Fruit fly (Drosophila melanogaster) whole organism, prepupa: ENCODE results near the gene CG3407.

ENCODE experiments used
- CG10631 ChIP-seq: fragments of 200-800 bp; sonication (Bioruptor generic); optimal IDR thresholded peaks from 2 replicates; lab custom pipeline; 2016; ENCODE audit warnings: missing biosample characterization, missing genetic modification characterization
- CG10669 ChIP-seq: fragments of 200-800 bp; sonication (Bioruptor generic); optimal IDR thresholded peaks from 3 replicates; lab custom pipeline; 2018; ENCODE audit warnings: missing biosample characterization, mild to moderate bottlenecking, missing genetic modification characterization, moderate library complexity
- CG11762 ChIP-seq: fragments of 200-800 bp; sonication (Bioruptor generic); optimal IDR thresholded peaks from 3 replicates; lab custom pipeline; 2016; ENCODE audit warnings: missing biosample characterization, missing genetic modification characterization; ENCODE audit not compliant: insufficient read depth
- CG11902 ChIP-seq: fragments of 200-800 bp; sonication (Bioruptor generic); optimal IDR thresholded peaks from 3 replicates; lab custom pipeline; 2016; ENCODE audit warnings: missing biosample characterization, missing genetic modification characterization
- CG15336 ChIP-seq: fragments of 200-800 bp; sonication (Bioruptor generic); IDR thresholded peaks from 2 replicates; pipeline ENCODE4 v1.3.6; 2022; ENCODE audit warnings: missing biosample characterization, missing genetic modification characterization
- CG3032 ChIP-seq: fragments of 200-800 bp; optimal IDR thresholded peaks from 2 replicates; lab custom pipeline; 2019; ENCODE audit warnings: missing biosample characterization, mild to moderate bottlenecking, missing genetic modification characterization, moderate library complexity
- CG31627 ChIP-seq: fragments of 200-800 bp; sonication (Bioruptor generic); optimal IDR thresholded peaks from 3 replicates; lab custom pipeline; 2016; ENCODE audit warnings: missing biosample characterization, missing genetic modification characterization
- CG32006 ChIP-seq: fragments of 200-800 bp; sonication (Bioruptor generic); optimal IDR thresholded peaks from 3 replicates; lab custom pipeline; 2017; ENCODE audit warnings: missing biosample characterization, mild to moderate bottlenecking, missing genetic modification characterization
- CG34406 ChIP-seq: fragments of 200-800 bp; sonication (Bioruptor generic); optimal IDR thresholded peaks from 3 replicates; lab custom pipeline; 2016; ENCODE audit warnings: missing biosample characterization, missing genetic modification characterization
- CG3919 ChIP-seq: fragments of 200-800 bp; sonication (Bioruptor generic); optimal IDR thresholded peaks from 3 replicates; lab custom pipeline; 2016; ENCODE audit warnings: missing biosample characterization, missing genetic modification characterization
- CG4318 ChIP-seq: fragments of 200-800 bp; sonication (Bioruptor generic); optimal IDR thresholded peaks from 3 replicates; lab custom pipeline; 2017; ENCODE audit warnings: missing biosample characterization, mild to moderate bottlenecking, missing genetic modification characterization
- CG6276 ChIP-seq: fragments of 200-800 bp; sonication (Bioruptor generic); optimal IDR thresholded peaks from 2 replicates; lab custom pipeline; 2017; ENCODE audit warnings: missing biosample characterization, mild to moderate bottlenecking, missing genetic modification characterization
- CG6808 ChIP-seq: fragments of 200-800 bp; sonication (Bioruptor generic); optimal IDR thresholded peaks from 3 replicates; lab custom pipeline; 2017; ENCODE audit warnings: missing biosample characterization, missing genetic modification characterization, mild to moderate bottlenecking, moderate library complexity, missing genetic modification reagents
- CG8319 ChIP-seq: fragments of 200-800 bp; sonication (Bioruptor generic); optimal IDR thresholded peaks from 3 replicates; lab custom pipeline; 2016; ENCODE audit warnings: missing biosample characterization, missing genetic modification characterization
- CG8632 ChIP-seq: fragments of 200-800 bp; sonication (Bioruptor generic); optimal IDR thresholded peaks from 3 replicates; lab custom pipeline; 2016; ENCODE audit warnings: missing biosample characterization, missing genetic modification characterization
- CG9139 ChIP-seq: fragments of 200-800 bp; sonication (Bioruptor generic); optimal IDR thresholded peaks from 3 replicates; lab custom pipeline; 2017; ENCODE audit warnings: missing biosample characterization, mild to moderate bottlenecking, missing genetic modification characterization
- Eip75B ChIP-seq: fragments of 200-800 bp; sonication (Bioruptor generic); optimal IDR thresholded peaks from 3 replicates; lab custom pipeline; 2016; ENCODE audit warnings: missing biosample characterization, missing genetic modification characterization
- Eip78C ChIP-seq: fragments of 200-800 bp; sonication (Bioruptor generic); peaks from one replicate; lab custom pipeline; 2016; ENCODE audit warnings: missing biosample characterization, missing genetic modification characterization
- Ets21C ChIP-seq: fragments of 200-800 bp; sonication (Bioruptor generic); optimal IDR thresholded peaks from 3 replicates; lab custom pipeline; 2016; ENCODE audit warnings: missing biosample characterization, missing genetic modification characterization
- Hr39 ChIP-seq: fragments of 200-800 bp; sonication (Bioruptor generic); optimal IDR thresholded peaks from 2 replicates; lab custom pipeline; 2016; ENCODE audit warnings: missing biosample characterization, missing genetic modification characterization
- Hr4 ChIP-seq: fragments of 200-800 bp; sonication (Bioruptor generic); optimal IDR thresholded peaks from 3 replicates; lab custom pipeline; 2016; ENCODE audit warnings: missing biosample characterization, missing genetic modification characterization
- Met ChIP-seq: fragments of 200-800 bp; sonication (Bioruptor generic); optimal IDR thresholded peaks from 3 replicates; lab custom pipeline; 2016; ENCODE audit warnings: missing biosample characterization, missing genetic modification characterization
- OdsH ChIP-seq: fragments of 200-800 bp; sonication (Bioruptor generic); optimal IDR thresholded peaks from 3 replicates; lab custom pipeline; 2016; ENCODE audit warnings: missing biosample characterization, missing genetic modification characterization
- Smox ChIP-seq: fragments of 200-800 bp; sonication (Bioruptor generic); optimal IDR thresholded peaks from 3 replicates; lab custom pipeline; 2016; ENCODE audit warnings: missing biosample characterization, missing genetic modification characterization
- Sox102F ChIP-seq: fragments of 200-800 bp; sonication (Bioruptor generic); optimal IDR thresholded peaks from 2 replicates; lab custom pipeline; 2016; ENCODE audit warnings: missing biosample characterization, mild to moderate bottlenecking, missing genetic modification characterization
- Sox14 ChIP-seq: fragments of 200-800 bp; sonication (Bioruptor generic); optimal IDR thresholded peaks from 3 replicates; lab custom pipeline; 2016; ENCODE audit warnings: missing biosample characterization, missing genetic modification characterization
- Sox15 ChIP-seq: fragments of 200-800 bp; sonication (Bioruptor generic); optimal IDR thresholded peaks from 3 replicates; lab custom pipeline; 2016; ENCODE audit warnings: missing biosample characterization, missing genetic modification characterization
- achi ChIP-seq: fragments of 200-800 bp; sonication (Bioruptor generic); optimal IDR thresholded peaks from 3 replicates; lab custom pipeline; 2016; ENCODE audit warnings: missing biosample characterization, missing genetic modification characterization
- acj6 ChIP-seq: fragments of 200-800 bp; sonication (Bioruptor generic); optimal IDR thresholded peaks from 3 replicates; lab custom pipeline; 2016; ENCODE audit warnings: missing biosample characterization, missing genetic modification characterization
- cyc ChIP-seq: fragments of 200-800 bp; sonication (Bioruptor generic); optimal IDR thresholded peaks from 3 replicates; lab custom pipeline; 2016; ENCODE audit warnings: missing biosample characterization, missing genetic modification characterization
- dsx ChIP-seq: fragments of 200-800 bp; optimal IDR thresholded peaks from 3 replicates; lab custom pipeline; 2019; ENCODE audit warnings: missing biosample characterization, mild to moderate bottlenecking, missing genetic modification characterization, moderate library complexity; ENCODE audit not compliant: poor library complexity, severe bottlenecking
- eg ChIP-seq: fragments of 200-800 bp; sonication (Bioruptor generic); IDR thresholded peaks from 3 replicates; pipeline ENCODE4 v1.3.6; 2022; ENCODE audit warnings: missing biosample characterization, missing genetic modification characterization
- esn ChIP-seq: fragments of 200-800 bp; sonication (Bioruptor generic); optimal IDR thresholded peaks from 2 replicates; lab custom pipeline; 2016; ENCODE audit warnings: missing biosample characterization, mild to moderate bottlenecking, missing genetic modification characterization, moderate library complexity
- fd59A ChIP-seq: fragments of 200-800 bp; sonication (Bioruptor generic); optimal IDR thresholded peaks from 2 replicates; lab custom pipeline; 2017; ENCODE audit warnings: missing biosample characterization, mild to moderate bottlenecking, missing genetic modification characterization, missing genetic modification reagents
- pdm3 ChIP-seq: fragments of 200-800 bp; sonication (Bioruptor generic); optimal IDR thresholded peaks from 3 replicates; lab custom pipeline; 2016; ENCODE audit warnings: missing biosample characterization, missing genetic modification characterization
- spab ChIP-seq: fragments of 200-800 bp; sonication (Bioruptor generic); optimal IDR thresholded peaks from 2 replicates; lab custom pipeline; 2017; ENCODE audit warnings: missing biosample characterization, mild to moderate bottlenecking, missing genetic modification characterization, missing genetic modification reagents
- ss ChIP-seq, 2 experiments: fragments of 200-800 bp; sonication (Bioruptor generic); optimal IDR thresholded peaks; 2 replicates in 1 of 2; 3 replicates in 1 of 2; lab custom pipeline; 2017 to 2018; ENCODE audit warnings: mild to moderate bottlenecking in 2 of 2, missing biosample characterization in 2 of 2, missing genetic modification characterization in 2 of 2, moderate library complexity in 1 of 2
- svp ChIP-seq: fragments of 200-800 bp; sonication (Bioruptor generic); peaks from one replicate; lab custom pipeline; 2016; ENCODE audit warnings: missing biosample characterization, missing genetic modification characterization
- topi ChIP-seq: fragments of 200-800 bp; sonication (Bioruptor generic); optimal IDR thresholded peaks from 3 replicates; lab custom pipeline; 2016; ENCODE audit warnings: missing biosample characterization, missing genetic modification characterization
- vri ChIP-seq: fragments of 200-800 bp; sonication (Bioruptor generic); optimal IDR thresholded peaks from 3 replicates; lab custom pipeline; 2016; ENCODE audit warnings: missing biosample characterization, mild to moderate bottlenecking, missing genetic modification characterization

The CG3407 gene

dm6 chr2L:3786246-3786645 is 27.0 kb downstream of the CG3407 start (continued):
- peak; percentile 62 for TF ChIP-seq OdsH (GFP tag; lab: Kevin White, UChicago)
- TF ChIP-seq pdm3 (GFP tag; lab: Kevin White, UChicago) = peak; percentile 78
- TF ChIP-seq Met = peak; percentile 75
- TF ChIP-seq Eip78C (GFP tag; lab: Kevin White, UChicago) = peak; percentile 77
- TF ChIP-seq esn (GFP tag; lab: Kevin White, UChicago) = peak; percentile 86
- TF ChIP-seq ss (GFP tag; optimal IDR thresholded peaks at IDR 0.05; lab: Kevin White, UChicago) = no peak
- peak; percentile 28 for TF ChIP-seq Hr4 (GFP tag; lab: Kevin White, UChicago)
- no peak for TF ChIP-seq CG9139 (GFP tag; lab: Kevin White, UChicago)
- TF ChIP-seq Hr39 (GFP tag; lab: Kevin White, UChicago) = peak; percentile 87
- TF ChIP-seq CG8632 = no peak
- peak; percentile 19 for TF ChIP-seq CG10669 (GFP tag; lab: Kevin White, UChicago)
- peak; percentile 40; the same call in 1 of the 3 replicates for TF ChIP-seq eg
- TF ChIP-seq CG10631 (GFP tag; lab: Kevin White, UChicago) = peak; percentile 28
- TF ChIP-seq CG11902 (GFP tag; lab: Kevin White, UChicago) = peak; percentile 29
- TF ChIP-seq vri (GFP tag; lab: Kevin White, UChicago) = peak; percentile 22
- peak; percentile 77 for TF ChIP-seq Sox14
- TF ChIP-seq CG3919 = peak; percentile 63
- peak; percentile 26 for TF ChIP-seq CG3032 (tag; lab: Kevin White, UChicago)
- TF ChIP-seq CG11762 (GFP tag; lab: Kevin White, UChicago) = no peak
- peak; percentile 47 for TF ChIP-seq Sox15 (GFP tag; lab: Kevin White, UChicago)
- TF ChIP-seq CG34406 (GFP tag; lab: Kevin White, UChicago) = peak; percentile 6
- TF ChIP-seq Eip75B (GFP tag; lab: Kevin White, UChicago) = no peak
- TF ChIP-seq CG4318 = no peak
- TF ChIP-seq CG32006 (GFP tag; lab: Kevin White, UChicago) = peak; percentile 10
- peak; percentile 54 for TF ChIP-seq svp (GFP tag; lab: Kevin White, UChicago)

- TF ChIP-seq esn (GFP tag; lab: Kevin White, UChicago) (no peak), Eip78C (GFP tag; lab: Kevin White, UChicago) (peak; percentile 56)
These were observed 27.8 kb downstream of the CG3407 start for dm6 chr2L:3785402-3785801.

dm6 chr2L:3784268-3784997 is 28.8 kb downstream of the CG3407 start, which contains the start of gene CG31960:
Gene CG31960, plus strand, starts transcription at chr2L:3784947.
- TF ChIP-seq fd59A (GFP tag; lab: Kevin White, UChicago) (no peak), ss (GFP tag; optimal IDR thresholded peaks at IDR 0.05; lab: Kevin White, UChicago) (peak in 1 of 2 experiments; percentile 7), dsx (GFP tag; lab: Kevin White, UChicago) (no peak), acj6 (GFP tag; lab: Kevin White, UChicago) (no peak), Smox (GFP tag; lab: Kevin White, UChicago) (no peak), OdsH (GFP tag; lab: Kevin White, UChicago) (no peak), pdm3 (GFP tag; lab: Kevin White, UChicago) (no peak), CG11902 (GFP tag; lab: Kevin White, UChicago) (no peak), CG3032 (tag; lab: Kevin White, UChicago) (no peak), Eip78C (GFP tag; lab: Kevin White, UChicago) (peak; percentile 41)
- TF ChIP-seq, all 60 proteins: peak for 2

DNA sequence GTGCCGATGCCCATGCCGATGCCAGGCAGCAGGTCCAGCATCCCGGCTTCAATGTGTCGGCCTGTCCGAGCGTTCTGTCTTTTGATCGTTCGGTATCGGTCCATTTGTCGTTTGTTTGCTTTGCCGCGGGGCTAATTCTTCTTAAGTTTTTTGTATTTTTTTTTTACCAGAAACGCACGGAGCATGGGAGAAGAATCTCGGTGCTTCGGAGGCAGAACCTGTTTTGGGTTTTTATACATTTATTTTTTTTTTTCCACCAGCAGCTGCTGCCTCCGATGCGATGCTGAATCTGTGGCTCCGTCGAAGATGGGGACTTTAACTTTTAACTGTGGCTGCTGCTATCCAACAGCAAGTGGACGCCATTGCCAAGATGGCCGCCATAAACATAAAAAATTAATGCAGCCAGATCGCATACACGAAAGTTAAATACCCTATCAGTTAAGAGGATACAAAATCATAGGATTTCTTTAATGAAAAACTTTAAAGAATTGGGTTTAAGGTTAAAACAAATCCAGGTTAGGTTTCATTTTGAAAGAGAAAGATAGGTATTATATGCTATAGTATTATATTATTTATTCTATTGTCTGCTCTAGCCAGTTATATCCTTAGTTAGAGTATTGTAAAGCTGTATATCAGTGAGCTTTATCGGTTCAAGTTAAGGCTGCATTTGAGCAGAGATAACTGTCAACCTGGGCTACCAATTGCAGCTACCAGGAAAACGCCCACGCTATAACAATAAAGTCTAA is 31.9 kb downstream of the CG3407 start:
- TF ChIP-seq Eip78C (GFP tag; lab: Kevin White, UChicago) (peak; percentile 88), CG15336 (GFP tag; lab: Robert Waterston, UW) (peak; percentile 77), spab (GFP tag; lab: Kevin White, UChicago) (peak; percentile 42), achi (GFP tag; lab: Kevin White, UChicago) (peak; percentile 44), Met (peak; percentile 78), CG11762 (GFP tag; lab: Kevin White, UChicago) (no peak), CG6808 (GFP tag; lab: Kevin White, UChicago) (peak; percentile 54), Eip75B (GFP tag; lab: Kevin White, UChicago) (peak; percentile 72), Ets21C (GFP tag; lab: Kevin White, UChicago) (no peak), CG3919 (peak; percentile 44), Sox102F (peak; percentile 76), CG11902 (GFP tag; lab: Kevin White, UChicago) (peak; percentile 28), topi (GFP tag; lab: Kevin White, UChicago) (peak; percentile 63), CG8319 (no peak), cyc (GFP tag; lab: Kevin White, UChicago) (peak; percentile 45), pdm3 (GFP tag; lab: Kevin White, UChicago) (peak; percentile 66), CG34406 (GFP tag; lab: Kevin White, UChicago) (peak; percentile 47), CG4318 (no peak), CG31627 (GFP tag; lab: Kevin White, UChicago) (peak; percentile 56), CG6276 (GFP tag; lab: Kevin White, UChicago) (no peak), Hr4 (GFP tag; lab: Kevin White, UChicago) (peak; percentile 40), Sox14 (peak; percentile 56)
